Worm (Caenorhabditis elegans) whole organism, L4 larva: Measurements from ENCODE around the gene moc-5.

Source experiments
- F37D6.2 ChIP-seq: sonication (generic microtip); optimal IDR thresholded peaks from 2 replicates; lab custom pipeline; 2016; ENCODE audit warnings: mild to moderate bottlenecking, missing genetic modification characterization, missing compliant biosample characterization
- Y105C5A.15 ChIP-seq: fragments of 200-800 bp; sonication (Bioruptor generic); IDR thresholded peaks from 2 replicates; pipeline ENCODE4 v1.3.6; 2022; ENCODE audit warnings: missing genetic modification characterization, missing compliant biosample characterization
- ama-1 ChIP-seq: fragments of 150-350 bp; optimal IDR thresholded peaks from 2 replicates; lab custom pipeline; 2014; ENCODE audit warnings: inconsistent platforms, mixed read lengths
- attf-4 ChIP-seq: sonication (generic microtip); optimal IDR thresholded peaks from 3 replicates; lab custom pipeline; 2017; ENCODE audit warnings: missing biosample characterization, missing genetic modification characterization
- ceh-28 ChIP-seq: fragments of 150-350 bp; optimal IDR thresholded peaks from 2 replicates; lab custom pipeline; 2014; ENCODE audit warnings: missing biosample characterization, missing genetic modification reagents, missing genetic modification characterization
- ceh-32 ChIP-seq: sonication (generic microtip); optimal IDR thresholded peaks from 2 replicates; lab custom pipeline; 2016; ENCODE audit warnings: mild to moderate bottlenecking, missing genetic modification characterization, missing compliant biosample characterization; ENCODE audit not compliant: poor library complexity
- hlh-30 ChIP-seq: sonication (generic microtip); optimal IDR thresholded peaks from 2 replicates; lab custom pipeline; 2017; ENCODE audit warnings: antibody characterized with exemption, mild to moderate bottlenecking, missing genetic modification characterization, missing compliant biosample characterization; ENCODE audit not compliant: insufficient read depth
- madf-5 ChIP-seq, 2 experiments: fragments of 200-800 bp; sonication (Bioruptor generic); IDR thresholded peaks; 2 replicates each; pipeline ENCODE4 v1.3.6; 2022; ENCODE audit warnings: missing compliant biosample characterization in 2 of 2, missing genetic modification characterization in 2 of 2
- mxl-2 ChIP-seq: fragments of 200-800 bp; sonication (Bioruptor generic); conservative IDR thresholded peaks from 2 replicates; pipeline ENCODE4 v1.3.6; 2022; ENCODE audit warnings: missing genetic modification reagents, missing genetic modification characterization, missing compliant biosample characterization
- nhr-77 ChIP-seq: fragments of 150-350 bp; optimal IDR thresholded peaks from 2 replicates; lab custom pipeline; 2014; ENCODE audit warnings: missing biosample characterization, missing genetic modification characterization
- skn-1 ChIP-seq: fragments of 150-350 bp; optimal IDR thresholded peaks from 2 replicates; lab custom pipeline; 2014; ENCODE audit warnings: missing biosample characterization, missing genetic modification characterization
- snpc-4 ChIP-seq: fragments of 150-350 bp; optimal IDR thresholded peaks from 2 replicates; lab custom pipeline; 2014; ENCODE audit warnings: missing biosample characterization, missing genetic modification characterization
- unc-62 ChIP-seq, 3 experiments: fragments of 150-350 bp in 1 of 3; sonication (generic microtip); optimal IDR thresholded peaks in 2 of 3; peaks in 1 of 3; 1 replicate in 1 of 3; 2 replicates in 2 of 3; lab custom pipeline; 2014 to 2017; ENCODE audit warnings: missing biosample characterization in 3 of 3, missing genetic modification characterization in 3 of 3, missing genetic modification reagents in 3 of 3, missing genotype in 1 of 3
- ztf-11 ChIP-seq: fragments of 150-350 bp; optimal IDR thresholded peaks from 2 replicates; lab custom pipeline; 2014; ENCODE audit warnings: missing biosample characterization, missing genetic modification characterization

- TF ChIP-seq unc-62 (GFP tag; optimal IDR thresholded peaks at IDR 0.05 in 1 of 2; lab: Kevin White, UChicago): no peak
- no peak for TF ChIP-seq unc-62 (tag; optimal IDR thresholded peaks at IDR 0.05; lab: Kevin White, UChicago)
- TF ChIP-seq ceh-28: no peak
- TF ChIP-seq skn-1 (tag; lab: Kevin White, UChicago): no peak
- no peak for TF ChIP-seq madf-5 (GFP tag; IDR thresholded peaks at IDR 0.05; lab: Robert Waterston, UW)
- TF ChIP-seq mxl-2 (GFP tag; lab: Robert Waterston, UW): no peak
- no peak for TF ChIP-seq Y105C5A.15 (GFP tag; lab: Robert Waterston, UW)
- no peak for TF ChIP-seq nhr-77 (tag; lab: Kevin White, UChicago)
- TF ChIP-seq hlh-30 (tag; lab: Kevin White, UChicago): no peak
- no peak for TF ChIP-seq ceh-32 (tag; lab: Kevin White, UChicago)
- no peak for TF ChIP-seq snpc-4 (tag; lab: Kevin White, UChicago)
- TF ChIP-seq ztf-11 (tag; lab: Kevin White, UChicago): no peak
- TF ChIP-seq attf-4 (tag; lab: Kevin White, UChicago): no peak
- no peak for TF ChIP-seq ama-1 (lab: Kevin White, UChicago)
- no peak for TF ChIP-seq F37D6.2
These were observed 36.8 kb upstream of the moc-5 start for ce11 chrX:9602625-9603024.
